Fruit fly (Drosophila melanogaster) whole organism, wandering third instar larva: Measurements from ENCODE around the gene atl.

Experiments used
- Abd-B ChIP-seq: fragments of >200 bp; optimal IDR thresholded peaks from 2 replicates; lab custom pipeline; 2017; ENCODE audit warnings: missing biosample characterization, missing genetic modification characterization
- Dfd ChIP-seq: fragments of >200 bp; optimal IDR thresholded peaks from 2 replicates; lab custom pipeline; 2017; ENCODE audit warnings: missing biosample characterization, missing genetic modification characterization
- OdsH ChIP-seq: fragments of 200-800 bp; sonication (Bioruptor generic); optimal IDR thresholded peaks from 2 replicates; lab custom pipeline; 2016; ENCODE audit warnings: missing biosample characterization, mild to moderate bottlenecking, missing genetic modification characterization
- lola ChIP-seq: fragments of >200 bp; optimal IDR thresholded peaks from 2 replicates; lab custom pipeline; 2017; ENCODE audit warnings: missing biosample characterization, missing genetic modification characterization
- woc ChIP-seq: sonication (Bioruptor generic); optimal IDR thresholded peaks from 2 replicates; lab custom pipeline; 2016; ENCODE audit warnings: missing biosample characterization, mild to moderate bottlenecking, missing genetic modification characterization

DNA sequence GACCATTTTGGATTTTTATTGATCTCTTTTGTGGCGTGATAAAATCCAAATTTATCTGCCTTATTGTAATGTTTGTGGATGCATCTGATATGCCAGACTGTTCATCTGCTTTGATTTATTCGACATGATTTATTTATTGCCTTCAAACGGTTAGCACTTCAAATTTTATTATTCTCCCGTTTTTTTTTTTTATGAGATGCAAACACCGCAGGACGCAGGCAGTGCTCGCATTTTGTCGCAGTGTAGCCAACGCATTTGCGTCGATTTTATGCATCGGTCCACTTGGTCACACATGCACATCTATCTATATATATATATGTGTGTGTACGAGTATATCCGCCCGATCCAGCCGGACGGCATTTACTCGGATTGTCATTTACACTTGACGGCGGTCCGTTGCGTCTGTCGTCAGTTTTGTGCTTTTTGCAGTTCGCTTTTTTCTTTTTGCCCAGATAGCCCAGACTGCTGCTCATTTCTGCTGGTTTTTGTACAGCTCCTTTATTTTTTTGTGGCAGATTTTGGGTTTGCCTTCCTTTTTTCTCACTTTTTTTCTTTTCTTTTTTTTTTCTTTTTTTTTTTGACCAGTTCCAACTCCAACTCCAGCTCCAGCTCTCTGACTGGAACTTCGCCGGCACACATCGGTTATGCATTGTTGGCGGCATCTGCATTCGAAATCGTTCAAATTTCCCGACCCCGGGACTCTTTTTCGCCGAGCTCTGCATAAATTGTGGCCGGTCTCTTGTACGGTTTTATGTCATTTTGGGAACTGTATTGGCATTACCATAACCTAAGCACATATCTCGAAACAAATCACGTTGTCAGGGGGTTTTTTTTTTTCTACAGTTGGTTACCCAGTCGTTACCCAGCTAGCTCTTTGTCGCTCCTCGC, 11.4 kb upstream of the atl start:
- TF ChIP-seq Abd-B (GFP tag; lab: Kevin White, UChicago) (no peak), OdsH (GFP tag; lab: Kevin White, UChicago) (peak; percentile 23), woc (GFP tag; lab: Kevin White, UChicago) (peak; percentile 20), Dfd (GFP tag; lab: Kevin White, UChicago) (no peak), lola (no peak)
